Fruit fly (Drosophila melanogaster) whole organism, prepupa: ENCODE results near the gene cad.

Source experiments
- Blimp-1 ChIP-seq: fragments of 200-800 bp; sonication (Bioruptor generic); optimal IDR thresholded peaks from 3 replicates; lab custom pipeline; 2017; ENCODE audit warnings: missing biosample characterization, missing genetic modification characterization, mild to moderate bottlenecking, moderate library complexity, missing genetic modification reagents
- CG10631 ChIP-seq: fragments of 200-800 bp; sonication (Bioruptor generic); optimal IDR thresholded peaks from 2 replicates; lab custom pipeline; 2016; ENCODE audit warnings: missing biosample characterization, missing genetic modification characterization
- CG10669 ChIP-seq: fragments of 200-800 bp; sonication (Bioruptor generic); optimal IDR thresholded peaks from 3 replicates; lab custom pipeline; 2018; ENCODE audit warnings: missing biosample characterization, mild to moderate bottlenecking, missing genetic modification characterization, moderate library complexity
- CG11294 ChIP-seq: fragments of 200-800 bp; sonication (Bioruptor generic); IDR thresholded peaks from 2 replicates; pipeline ENCODE4 v1.3.6; 2022; ENCODE audit warnings: missing biosample characterization, missing genetic modification characterization
- CG15336 ChIP-seq: fragments of 200-800 bp; sonication (Bioruptor generic); IDR thresholded peaks from 2 replicates; pipeline ENCODE4 v1.3.6; 2022; ENCODE audit warnings: missing biosample characterization, missing genetic modification characterization
- CG1621 ChIP-seq: fragments of 200-800 bp; sonication (Bioruptor generic); optimal IDR thresholded peaks from 3 replicates; lab custom pipeline; 2018; ENCODE audit warnings: missing biosample characterization, mild to moderate bottlenecking, missing genetic modification characterization
- CG16779 ChIP-seq: fragments of 200-800 bp; sonication (Bioruptor generic); optimal IDR thresholded peaks from 3 replicates; lab custom pipeline; 2017; ENCODE audit warnings: missing biosample characterization, mild to moderate bottlenecking, missing genetic modification characterization
- CG3032 ChIP-seq: fragments of 200-800 bp; optimal IDR thresholded peaks from 2 replicates; lab custom pipeline; 2019; ENCODE audit warnings: missing biosample characterization, mild to moderate bottlenecking, missing genetic modification characterization, moderate library complexity
- CG31627 ChIP-seq: fragments of 200-800 bp; sonication (Bioruptor generic); optimal IDR thresholded peaks from 3 replicates; lab custom pipeline; 2016; ENCODE audit warnings: missing biosample characterization, missing genetic modification characterization
- CG32006 ChIP-seq: fragments of 200-800 bp; sonication (Bioruptor generic); optimal IDR thresholded peaks from 3 replicates; lab custom pipeline; 2017; ENCODE audit warnings: missing biosample characterization, mild to moderate bottlenecking, missing genetic modification characterization
- CG34406 ChIP-seq: fragments of 200-800 bp; sonication (Bioruptor generic); optimal IDR thresholded peaks from 3 replicates; lab custom pipeline; 2016; ENCODE audit warnings: missing biosample characterization, missing genetic modification characterization
- CG4318 ChIP-seq: fragments of 200-800 bp; sonication (Bioruptor generic); optimal IDR thresholded peaks from 3 replicates; lab custom pipeline; 2017; ENCODE audit warnings: missing biosample characterization, mild to moderate bottlenecking, missing genetic modification characterization
- CG6163 ChIP-seq: fragments of 200-800 bp; sonication (Bioruptor generic); IDR thresholded peaks from 3 replicates; pipeline ENCODE4 v1.3.6; 2022; ENCODE audit warnings: missing biosample characterization, missing genetic modification characterization
- CG6276 ChIP-seq: fragments of 200-800 bp; sonication (Bioruptor generic); optimal IDR thresholded peaks from 2 replicates; lab custom pipeline; 2017; ENCODE audit warnings: missing biosample characterization, mild to moderate bottlenecking, missing genetic modification characterization
- CG6792 ChIP-seq: fragments of 200-800 bp; sonication (Bioruptor generic); optimal IDR thresholded peaks from 3 replicates; lab custom pipeline; 2016; ENCODE audit warnings: missing biosample characterization, missing genetic modification characterization
- CG6808 ChIP-seq: fragments of 200-800 bp; sonication (Bioruptor generic); optimal IDR thresholded peaks from 3 replicates; lab custom pipeline; 2017; ENCODE audit warnings: missing biosample characterization, missing genetic modification characterization, mild to moderate bottlenecking, moderate library complexity, missing genetic modification reagents
- CG6854 ChIP-seq: fragments of 200-800 bp; sonication (Bioruptor generic); optimal IDR thresholded peaks from 2 replicates; lab custom pipeline; 2017; ENCODE audit warnings: missing biosample characterization, mild to moderate bottlenecking, missing genetic modification characterization
- CG7368 ChIP-seq: fragments of 200-800 bp; sonication (Bioruptor generic); optimal IDR thresholded peaks from 3 replicates; lab custom pipeline; 2016; ENCODE audit warnings: missing biosample characterization, missing genetic modification characterization
- CG8119 ChIP-seq: fragments of 200-800 bp; sonication (Bioruptor generic); IDR thresholded peaks from 3 replicates; pipeline ENCODE4 v1.3.6; 2022; ENCODE audit warnings: missing biosample characterization, missing genetic modification characterization
- CG8632 ChIP-seq: fragments of 200-800 bp; sonication (Bioruptor generic); optimal IDR thresholded peaks from 3 replicates; lab custom pipeline; 2016; ENCODE audit warnings: missing biosample characterization, missing genetic modification characterization
- CG9139 ChIP-seq: fragments of 200-800 bp; sonication (Bioruptor generic); optimal IDR thresholded peaks from 3 replicates; lab custom pipeline; 2017; ENCODE audit warnings: missing biosample characterization, mild to moderate bottlenecking, missing genetic modification characterization
- Eip75B ChIP-seq: fragments of 200-800 bp; sonication (Bioruptor generic); optimal IDR thresholded peaks from 3 replicates; lab custom pipeline; 2016; ENCODE audit warnings: missing biosample characterization, missing genetic modification characterization
- Eip78C ChIP-seq: fragments of 200-800 bp; sonication (Bioruptor generic); peaks from one replicate; lab custom pipeline; 2016; ENCODE audit warnings: missing biosample characterization, missing genetic modification characterization
- Eip93F ChIP-seq: fragments of 200-800 bp; sonication (Bioruptor generic); optimal IDR thresholded peaks from 2 replicates; lab custom pipeline; 2016; ENCODE audit warnings: missing biosample characterization, mild to moderate bottlenecking, missing genetic modification characterization
- Ets21C ChIP-seq: fragments of 200-800 bp; sonication (Bioruptor generic); optimal IDR thresholded peaks from 3 replicates; lab custom pipeline; 2016; ENCODE audit warnings: missing biosample characterization, missing genetic modification characterization
- Ets96B ChIP-seq: fragments of 200-800 bp; optimal IDR thresholded peaks from 2 replicates; lab custom pipeline; 2019; ENCODE audit warnings: missing biosample characterization, mild to moderate bottlenecking, missing genetic modification characterization, moderate library complexity
- Gug ChIP-seq: fragments of 200-800 bp; sonication (Bioruptor generic); IDR thresholded peaks from 2 replicates; pipeline ENCODE4 v1.3.6; 2022; ENCODE audit warnings: missing biosample characterization, missing genetic modification characterization
- Hr39 ChIP-seq: fragments of 200-800 bp; sonication (Bioruptor generic); optimal IDR thresholded peaks from 2 replicates; lab custom pipeline; 2016; ENCODE audit warnings: missing biosample characterization, missing genetic modification characterization
- Hr4 ChIP-seq: fragments of 200-800 bp; sonication (Bioruptor generic); optimal IDR thresholded peaks from 3 replicates; lab custom pipeline; 2016; ENCODE audit warnings: missing biosample characterization, missing genetic modification characterization
- Lpt ChIP-seq: fragments of 200-800 bp; sonication (Bioruptor generic); optimal IDR thresholded peaks from 3 replicates; lab custom pipeline; 2016; ENCODE audit warnings: missing biosample characterization, missing genetic modification characterization
- Met ChIP-seq: fragments of 200-800 bp; sonication (Bioruptor generic); optimal IDR thresholded peaks from 3 replicates; lab custom pipeline; 2016; ENCODE audit warnings: missing biosample characterization, missing genetic modification characterization
- OdsH ChIP-seq: fragments of 200-800 bp; sonication (Bioruptor generic); optimal IDR thresholded peaks from 3 replicates; lab custom pipeline; 2016; ENCODE audit warnings: missing biosample characterization, missing genetic modification characterization
- Smox ChIP-seq: fragments of 200-800 bp; sonication (Bioruptor generic); optimal IDR thresholded peaks from 3 replicates; lab custom pipeline; 2016; ENCODE audit warnings: missing biosample characterization, missing genetic modification characterization
- Sox102F ChIP-seq: fragments of 200-800 bp; sonication (Bioruptor generic); optimal IDR thresholded peaks from 2 replicates; lab custom pipeline; 2016; ENCODE audit warnings: missing biosample characterization, mild to moderate bottlenecking, missing genetic modification characterization
- Sox15 ChIP-seq: fragments of 200-800 bp; sonication (Bioruptor generic); optimal IDR thresholded peaks from 3 replicates; lab custom pipeline; 2016; ENCODE audit warnings: missing biosample characterization, missing genetic modification characterization
- achi ChIP-seq: fragments of 200-800 bp; sonication (Bioruptor generic); optimal IDR thresholded peaks from 3 replicates; lab custom pipeline; 2016; ENCODE audit warnings: missing biosample characterization, missing genetic modification characterization
- acj6 ChIP-seq: fragments of 200-800 bp; sonication (Bioruptor generic); optimal IDR thresholded peaks from 3 replicates; lab custom pipeline; 2016; ENCODE audit warnings: missing biosample characterization, missing genetic modification characterization
- cyc ChIP-seq: fragments of 200-800 bp; sonication (Bioruptor generic); optimal IDR thresholded peaks from 3 replicates; lab custom pipeline; 2016; ENCODE audit warnings: missing biosample characterization, missing genetic modification characterization
- dac ChIP-seq: fragments of 200-800 bp; sonication (Bioruptor generic); optimal IDR thresholded peaks from 2 replicates; lab custom pipeline; 2017; ENCODE audit warnings: missing biosample characterization, mild to moderate bottlenecking, missing genetic modification characterization
- esn ChIP-seq: fragments of 200-800 bp; sonication (Bioruptor generic); optimal IDR thresholded peaks from 2 replicates; lab custom pipeline; 2016; ENCODE audit warnings: missing biosample characterization, mild to moderate bottlenecking, missing genetic modification characterization, moderate library complexity
- fd59A ChIP-seq: fragments of 200-800 bp; sonication (Bioruptor generic); optimal IDR thresholded peaks from 2 replicates; lab custom pipeline; 2017; ENCODE audit warnings: missing biosample characterization, mild to moderate bottlenecking, missing genetic modification characterization, missing genetic modification reagents
- fd85E ChIP-seq: fragments of 200-800 bp; sonication (Bioruptor generic); optimal IDR thresholded peaks from 3 replicates; lab custom pipeline; 2016; ENCODE audit warnings: missing biosample characterization, missing genetic modification characterization
- net ChIP-seq: fragments of 200-800 bp; sonication (Bioruptor generic); optimal IDR thresholded peaks from 3 replicates; lab custom pipeline; 2016; ENCODE audit warnings: missing biosample characterization, missing genetic modification characterization
- pdm3 ChIP-seq: fragments of 200-800 bp; sonication (Bioruptor generic); optimal IDR thresholded peaks from 3 replicates; lab custom pipeline; 2016; ENCODE audit warnings: missing biosample characterization, missing genetic modification characterization
- salr ChIP-seq, 2 experiments: fragments of 200-800 bp; sonication (Bioruptor generic); optimal IDR thresholded peaks; 3 replicates each; lab custom pipeline; 2016 to 2018; ENCODE audit warnings: missing biosample characterization in 2 of 2, missing genetic modification characterization in 2 of 2, mild to moderate bottlenecking in 1 of 2
- spab ChIP-seq: fragments of 200-800 bp; sonication (Bioruptor generic); optimal IDR thresholded peaks from 2 replicates; lab custom pipeline; 2017; ENCODE audit warnings: missing biosample characterization, mild to moderate bottlenecking, missing genetic modification characterization, missing genetic modification reagents
- svp ChIP-seq: fragments of 200-800 bp; sonication (Bioruptor generic); peaks from one replicate; lab custom pipeline; 2016; ENCODE audit warnings: missing biosample characterization, missing genetic modification characterization
- vri ChIP-seq: fragments of 200-800 bp; sonication (Bioruptor generic); optimal IDR thresholded peaks from 3 replicates; lab custom pipeline; 2016; ENCODE audit warnings: missing biosample characterization, mild to moderate bottlenecking, missing genetic modification characterization

cad gene

DNA sequence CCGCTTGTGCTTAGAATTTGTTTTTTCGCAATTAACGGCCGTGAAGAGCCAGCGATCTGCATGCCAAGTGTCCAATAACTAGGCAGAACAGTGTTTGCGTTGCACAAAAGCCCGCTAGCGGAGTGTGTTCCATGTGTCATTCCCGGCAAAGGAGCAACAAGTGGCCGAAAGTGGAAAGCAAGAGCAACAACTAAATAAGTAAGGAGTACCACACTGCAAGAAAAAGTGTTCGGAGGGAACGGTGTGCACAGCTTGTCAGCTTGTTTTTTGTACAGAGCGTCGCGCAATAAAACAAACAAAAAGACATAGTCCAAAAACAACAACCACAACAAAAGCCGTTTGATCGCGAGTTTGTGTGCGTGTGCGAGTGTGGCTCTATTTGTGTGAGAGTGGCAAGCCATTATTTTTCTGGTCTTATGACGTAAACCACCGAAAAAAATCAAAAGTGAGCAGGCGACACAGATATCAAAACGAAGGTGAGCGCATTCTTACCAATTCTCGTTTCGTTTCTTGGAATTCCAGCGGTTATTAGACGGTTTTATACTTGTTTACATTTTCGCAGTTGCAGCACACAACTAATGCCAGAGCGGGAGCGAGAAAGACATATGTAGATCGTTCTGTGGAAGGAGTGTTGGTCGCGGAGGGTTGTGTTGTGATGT is 12.2 kb upstream of the cad start (continued):
- no peak for TF ChIP-seq salr (GFP tag; optimal IDR thresholded peaks at IDR 0.05; lab: Kevin White, UChicago)
- TF ChIP-seq fd59A: no peak
- no peak for TF ChIP-seq CG1621 (tag; lab: Kevin White, UChicago)
- peak; percentile 75 for TF ChIP-seq CG6276

DNA sequence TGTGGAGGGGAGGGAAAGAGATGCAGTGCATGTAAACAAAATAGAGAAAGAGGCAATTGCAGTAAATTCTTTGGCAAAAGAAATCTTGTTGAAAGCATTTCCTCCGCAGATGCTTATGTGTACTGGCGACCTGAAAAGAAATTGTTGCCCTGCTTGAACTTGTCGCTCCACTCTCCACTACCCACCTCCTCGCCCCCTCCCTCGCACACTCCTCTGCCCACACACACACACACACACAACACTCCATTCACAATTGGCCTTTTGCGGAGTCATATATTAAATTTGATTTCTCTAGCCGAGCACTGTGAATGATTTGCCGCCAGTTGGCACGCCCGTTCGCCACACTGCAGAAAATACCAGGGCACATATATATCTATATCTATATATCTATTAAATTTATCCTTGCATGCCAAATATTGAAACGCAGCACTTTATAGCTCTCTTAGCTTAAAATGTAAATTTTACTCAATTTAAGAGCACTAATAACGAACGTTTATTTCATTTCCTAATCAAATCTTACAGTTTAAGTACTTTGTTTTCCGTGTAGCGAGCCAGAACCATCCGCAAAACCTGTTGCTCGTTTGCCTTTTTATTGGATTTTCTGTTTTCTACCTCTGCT is 11.6 kb upstream of the cad start:
- TF ChIP-seq CG32006 (peak; percentile 87), CG31627 (GFP tag; lab: Kevin White, UChicago) (peak; percentile 64), CG8119 (peak; percentile 86), svp (GFP tag; lab: Kevin White, UChicago) (peak; percentile 73), Ets96B (peak; percentile 73), Blimp-1 (GFP tag; lab: Kevin White, UChicago) (no peak), CG10669 (GFP tag; lab: Kevin White, UChicago) (peak; percentile 70), CG6792 (GFP tag; lab: Kevin White, UChicago) (peak; percentile 29), CG8632 (peak; percentile 36), Hr39 (GFP tag; lab: Kevin White, UChicago) (peak; percentile 59), CG3032 (tag; lab: Kevin White, UChicago) (peak; percentile 71), CG16779 (tag; lab: Kevin White, UChicago) (peak; percentile 11), Ets21C (GFP tag; lab: Kevin White, UChicago) (peak; percentile 6), Met (GFP tag; lab: Kevin White, UChicago) (peak; percentile 68), CG34406 (GFP tag; lab: Kevin White, UChicago) (peak; percentile 27), Sox15 (no peak), CG4318 (GFP tag; lab: Kevin White, UChicago) (peak; percentile 63), acj6 (GFP tag; lab: Kevin White, UChicago) (peak; percentile 66), CG6163 (GFP tag; lab: Robert Waterston, UW) (peak; percentile 85), dac (GFP tag; lab: Kevin White, UChicago) (peak; percentile 70), Eip78C (GFP tag; lab: Kevin White, UChicago) (peak; percentile 87), Hr4 (GFP tag; lab: Kevin White, UChicago) (peak; percentile 80), cyc (GFP tag; lab: Kevin White, UChicago) (peak; percentile 52), pdm3 (GFP tag; lab: Kevin White, UChicago) (peak; percentile 65), CG1621 (tag; lab: Kevin White, UChicago) (no peak), salr (GFP tag; optimal IDR thresholded peaks at IDR 0.05; lab: Kevin White, UChicago) (peak in 1 of 2 experiments; percentile 81), vri (no peak), Eip93F (GFP tag; lab: Kevin White, UChicago) (no peak), achi (GFP tag; lab: Kevin White, UChicago) (peak; percentile 61), CG11294 (GFP tag; lab: Robert Waterston, UW) (peak; percentile 66), spab (peak; percentile 71), CG10631 (GFP tag; lab: Kevin White, UChicago) (peak; percentile 57), esn (GFP tag; lab: Kevin White, UChicago) (peak; percentile 67), Lpt (GFP tag; lab: Kevin White, UChicago) (peak; percentile 58), Sox102F (GFP tag; lab: Kevin White, UChicago) (peak; percentile 39), net (GFP tag; lab: Kevin White, UChicago) (peak; percentile 59), CG7368 (GFP tag; lab: Kevin White, UChicago) (peak; percentile 9), fd85E (GFP tag; lab: Kevin White, UChicago) (no peak), OdsH (GFP tag; lab: Kevin White, UChicago) (peak; percentile 68), Gug (peak; percentile 75), fd59A (peak; percentile 44), CG15336 (GFP tag; lab: Robert Waterston, UW) (peak; percentile 89), Eip75B (GFP tag; lab: Kevin White, UChicago) (peak; percentile 69), CG6808 (GFP tag; lab: Kevin White, UChicago) (peak; percentile 70), Smox (GFP tag; lab: Kevin White, UChicago) (no peak), CG9139 (GFP tag; lab: Kevin White, UChicago) (no peak), CG6854 (GFP tag; lab: Kevin White, UChicago) (no peak)
